Worm (Caenorhabditis elegans) whole organism, L4 larva: ENCODE results near the gene cdc-48.1.

Experiments used
- lir-3 ChIP-seq: sonication (generic microtip); optimal IDR thresholded peaks from 2 replicates; lab custom pipeline; 2016; ENCODE audit warnings: mild to moderate bottlenecking, missing genetic modification characterization, missing compliant biosample characterization
- saeg-2 ChIP-seq: fragments of 200-800 bp; sonication (Bioruptor generic); IDR thresholded peaks from 2 replicates; pipeline ENCODE4 v1.3.6; 2022; ENCODE audit warnings: missing genetic modification reagents, missing genetic modification characterization, missing compliant biosample characterization
- ztf-7 ChIP-seq: fragments of 150-350 bp; optimal IDR thresholded peaks from 2 replicates; lab custom pipeline; 2014; ENCODE audit warnings: missing biosample characterization, missing genetic modification characterization

- TF ChIP-seq lir-3 (tag; lab: Kevin White, UChicago) (no peak), saeg-2 (GFP tag; lab: Robert Waterston, UW) (no peak), ztf-7 (tag; lab: Kevin White, UChicago) (no peak)
Observed at ce11 chrII:10529218-10529751, 33.9 kb downstream of the cdc-48.1 start.
